Fruit fly (Drosophila melanogaster) whole organism, embryonic: ENCODE measurements around the gene Pxn.

Source experiments
- Blimp-1 ChIP-seq: fragments of 200-800 bp; sonication (Bioruptor generic); optimal IDR thresholded peaks from 3 replicates; lab custom pipeline; 2018; ENCODE audit warnings: missing biosample characterization, missing genetic modification characterization, mild to moderate bottlenecking, moderate library complexity, missing genetic modification reagents
- CG32772 ChIP-seq: fragments of 200-800 bp; sonication (Bioruptor generic); IDR thresholded peaks from 2 replicates; pipeline ENCODE4 v1.3.6; 2022; ENCODE audit warnings: missing biosample characterization, missing genetic modification characterization
- CG7357 ChIP-seq: fragments of 200-800 bp; sonication (Bioruptor generic); IDR thresholded peaks from 3 replicates; pipeline ENCODE4 v1.3.6; 2022; ENCODE audit warnings: missing biosample characterization, missing genetic modification characterization
- az2 ChIP-seq: fragments of 200-800 bp; sonication (Bioruptor generic); optimal IDR thresholded peaks from 3 replicates; lab custom pipeline; 2016; ENCODE audit warnings: missing biosample characterization, missing genetic modification characterization

dm6 chr3L:2578737-2579136 lies 51.1 kb downstream of the Pxn start:
- TF ChIP-seq CG32772 (peak; percentile 46; the same call in 1 of the 2 replicates), CG7357 (GFP tag; lab: Robert Waterston, UW) (no peak), Blimp-1 (GFP tag; lab: Kevin White, UChicago) (peak; percentile 83), az2 (peak; percentile 65)
